Worm (Caenorhabditis elegans) whole organism, L1 larva: ENCODE results near the gene crn-3.

Experiments used
- C16A3.4 ChIP-seq: fragments of 150-350 bp; optimal IDR thresholded peaks from 2 replicates; lab custom pipeline; 2014; ENCODE audit warnings: missing biosample characterization, missing genetic modification characterization
- ama-1 ChIP-seq: fragments of 150-350 bp; optimal IDR thresholded peaks from 2 replicates; lab custom pipeline; 2014
- blmp-1 ChIP-seq: fragments of 150-350 bp; optimal IDR thresholded peaks from 2 replicates; lab custom pipeline; 2014; ENCODE audit warnings: missing biosample characterization, missing genetic modification characterization
- ceh-82 ChIP-seq, 3 experiments: fragments of 150-350 bp in 1 of 3; sonication (generic microtip) in 2 of 3; optimal IDR thresholded peaks; 2 replicates each; lab custom pipeline; 2014 to 2017; ENCODE audit warnings: missing biosample characterization in 3 of 3, missing genetic modification characterization in 3 of 3
- efl-1 ChIP-seq, 4 experiments: fragments of 150-350 bp; optimal IDR thresholded peaks in 3 of 4; peaks in 1 of 4; 1 replicate in 1 of 4; 2 replicates in 3 of 4; lab custom pipeline; 2014; ENCODE audit warnings: missing biosample characterization in 2 of 4, missing genetic modification characterization in 2 of 4, missing genetic modification reagents in 2 of 4
- efl-3 ChIP-seq: fragments of 200-800 bp; sonication (Bioruptor generic); optimal IDR thresholded peaks from 2 replicates; lab custom pipeline; 2018; ENCODE audit warnings: mild to moderate bottlenecking, missing genetic modification characterization, missing compliant biosample characterization
- egl-27 ChIP-seq, 2 experiments: fragments of 150-350 bp in 1 of 2; sonication (generic microtip); optimal IDR thresholded peaks; 3 replicates each; lab custom pipeline; 2017 to 2018; ENCODE audit warnings: missing biosample characterization in 2 of 2, missing genetic modification characterization in 2 of 2, missing genetic modification reagents in 2 of 2
- elt-2 ChIP-seq: sonication (generic microtip); optimal IDR thresholded peaks from 2 replicates; lab custom pipeline; 2016; ENCODE audit warnings: missing genetic modification characterization, mild to moderate bottlenecking, inconsistent platforms, missing compliant biosample characterization, missing genetic modification reagents
- fkh-4 ChIP-seq: sonication (generic microtip); optimal IDR thresholded peaks from 2 replicates; lab custom pipeline; 2016; ENCODE audit warnings: missing compliant biosample characterization, missing genetic modification characterization, borderline replicate concordance
- fos-1 ChIP-seq: fragments of 150-350 bp; optimal IDR thresholded peaks from 2 replicates; lab custom pipeline; 2014; ENCODE audit warnings: missing biosample characterization, missing genetic modification characterization
- hlh-17 ChIP-seq: fragments of 200-800 bp; sonication (Bioruptor generic); optimal IDR thresholded peaks from 2 replicates; lab custom pipeline; 2018; ENCODE audit warnings: missing genetic modification characterization, mild to moderate bottlenecking, missing compliant biosample characterization, moderate library complexity, borderline replicate concordance
- isw-1 ChIP-seq: fragments of 200-800 bp; sonication (Bioruptor generic); IDR thresholded peaks from 2 replicates; pipeline ENCODE4 v1.3.6; 2022; ENCODE audit warnings: missing genetic modification characterization, missing compliant biosample characterization
- jun-1 ChIP-seq: fragments of 150-350 bp; optimal IDR thresholded peaks from 2 replicates; lab custom pipeline; 2014; ENCODE audit warnings: missing biosample characterization, missing genetic modification reagents, missing genetic modification characterization
- lin-13 ChIP-seq: fragments of 150-350 bp; optimal IDR thresholded peaks from 2 replicates; lab custom pipeline; 2014; ENCODE audit warnings: missing biosample characterization, missing genetic modification reagents, missing genetic modification characterization
- lin-14 ChIP-seq: fragments of 200-800 bp; sonication (Bioruptor generic); optimal IDR thresholded peaks from 2 replicates; lab custom pipeline; 2018; ENCODE audit warnings: mild to moderate bottlenecking, missing genetic modification characterization, moderate library complexity, missing compliant biosample characterization
- lin-15B ChIP-seq: fragments of 150-350 bp; sonication (generic microtip); optimal IDR thresholded peaks from 3 replicates; lab custom pipeline; 2014; ENCODE audit warnings: missing biosample characterization, missing genetic modification characterization
- lin-35 ChIP-seq, 2 experiments: fragments of 150-350 bp; optimal IDR thresholded peaks; 2 replicates each; lab custom pipeline; 2014; ENCODE audit warnings: missing biosample characterization in 2 of 2, missing genetic modification characterization in 2 of 2, missing genetic modification reagents in 2 of 2
- lsy-2 ChIP-seq, 2 experiments: fragments of 150-350 bp; optimal IDR thresholded peaks; 2 replicates each; lab custom pipeline; 2014; ENCODE audit warnings: missing biosample characterization in 2 of 2, missing genetic modification characterization in 2 of 2
- mef-2 ChIP-seq: fragments of 150-350 bp; optimal IDR thresholded peaks from 2 replicates; lab custom pipeline; 2014; ENCODE audit warnings: missing biosample characterization, missing genetic modification characterization
- mep-1 ChIP-seq: fragments of 150-350 bp; optimal IDR thresholded peaks from 2 replicates; lab custom pipeline; 2014; ENCODE audit warnings: missing biosample characterization, missing genetic modification characterization
- nhr-11 ChIP-seq: fragments of 150-350 bp; optimal IDR thresholded peaks from 2 replicates; lab custom pipeline; 2014; ENCODE audit warnings: missing biosample characterization, missing genetic modification characterization
- nhr-47 ChIP-seq: sonication (generic microtip); optimal IDR thresholded peaks from 2 replicates; lab custom pipeline; 2016; ENCODE audit warnings: mild to moderate bottlenecking, missing genetic modification characterization, moderate library complexity, missing compliant biosample characterization
- nhr-71 ChIP-seq: sonication (generic microtip); optimal IDR thresholded peaks from 2 replicates; lab custom pipeline; 2016; ENCODE audit warnings: mild to moderate bottlenecking, missing genetic modification characterization, moderate library complexity, missing compliant biosample characterization
- nhr-84 ChIP-seq: sonication (generic microtip); optimal IDR thresholded peaks from 2 replicates; lab custom pipeline; 2017; ENCODE audit warnings: missing biosample characterization, missing genetic modification characterization
- nhr-85 ChIP-seq: sonication (generic microtip); peaks from one replicate; lab custom pipeline; 2016; ENCODE audit warnings: missing genetic modification characterization, inconsistent platforms, missing compliant biosample characterization
- nhr-90 ChIP-seq: sonication (generic microtip); optimal IDR thresholded peaks from 2 replicates; lab custom pipeline; 2016; ENCODE audit warnings: mild to moderate bottlenecking, missing genetic modification characterization, missing compliant biosample characterization; ENCODE audit not compliant: poor library complexity
- pqm-1 ChIP-seq: sonication (generic microtip); optimal IDR thresholded peaks from 3 replicates; lab custom pipeline; 2017; ENCODE audit warnings: missing biosample characterization, missing genetic modification characterization
- rnt-1 ChIP-seq: sonication (generic microtip); optimal IDR thresholded peaks from 2 replicates; lab custom pipeline; 2016; ENCODE audit warnings: mild to moderate bottlenecking, missing genetic modification characterization, moderate library complexity, missing compliant biosample characterization
- skn-1 ChIP-seq: fragments of 150-350 bp; optimal IDR thresholded peaks from 2 replicates; lab custom pipeline; 2014; ENCODE audit warnings: missing biosample characterization, missing genetic modification characterization
- snpc-4 ChIP-seq: fragments of 150-350 bp; optimal IDR thresholded peaks from 2 replicates; lab custom pipeline; 2014; ENCODE audit warnings: missing biosample characterization, missing genetic modification characterization
- snu-23 ChIP-seq: sonication (generic microtip); optimal IDR thresholded peaks from 2 replicates; lab custom pipeline; 2016; ENCODE audit warnings: missing genetic modification characterization, missing compliant biosample characterization
- swsn-7 ChIP-seq: sonication (generic microtip); optimal IDR thresholded peaks from 2 replicates; lab custom pipeline; 2016; ENCODE audit warnings: missing genetic modification characterization, missing compliant biosample characterization
- tbx-2 ChIP-seq: sonication (generic microtip); optimal IDR thresholded peaks from 2 replicates; lab custom pipeline; 2016; ENCODE audit warnings: missing genetic modification characterization, missing compliant biosample characterization
- unc-130 ChIP-seq: fragments of 150-350 bp; optimal IDR thresholded peaks from 2 replicates; lab custom pipeline; 2017; ENCODE audit warnings: missing biosample characterization, missing genetic modification characterization, inconsistent platforms
- unc-30 ChIP-seq: sonication (generic microtip); optimal IDR thresholded peaks from 2 replicates; lab custom pipeline; 2017; ENCODE audit warnings: missing biosample characterization, missing genetic modification characterization
- unc-62 ChIP-seq: fragments of 150-350 bp; optimal IDR thresholded peaks from 2 replicates; lab custom pipeline; 2014; ENCODE audit warnings: missing biosample characterization, missing genetic modification reagents, missing genetic modification characterization
- unc-86 ChIP-seq: sonication (generic microtip); optimal IDR thresholded peaks from 2 replicates; lab custom pipeline; 2016; ENCODE audit warnings: missing genetic modification characterization, missing compliant biosample characterization
- vab-15 ChIP-seq: sonication (generic microtip); optimal IDR thresholded peaks from 2 replicates; lab custom pipeline; 2017; ENCODE audit warnings: missing genotype, mild to moderate bottlenecking, missing genetic modification characterization, missing compliant biosample characterization
- xbp-1 ChIP-seq: sonication (generic microtip); optimal IDR thresholded peaks from 2 replicates; lab custom pipeline; 2016; ENCODE audit warnings: missing genetic modification characterization, missing compliant biosample characterization
- zip-4 ChIP-seq: fragments of 200-800 bp; sonication (Bioruptor generic); optimal IDR thresholded peaks from 2 replicates; lab custom pipeline; 2018; ENCODE audit warnings: mild to moderate bottlenecking, missing genetic modification characterization, moderate library complexity, missing compliant biosample characterization
- ztf-11 ChIP-seq, 2 experiments: sonication (generic microtip); optimal IDR thresholded peaks; 2 replicates each; lab custom pipeline; 2016 to 2017; ENCODE audit warnings: missing genetic modification characterization in 2 of 2, missing biosample characterization in 1 of 2, missing compliant biosample characterization in 1 of 2
- ztf-4 ChIP-seq: fragments of 150-350 bp; optimal IDR thresholded peaks from 2 replicates; lab custom pipeline; 2014; ENCODE audit warnings: missing biosample characterization, missing genetic modification characterization

The crn-3 gene

ce11 chrII:10553377-10554045, 34.3 kb upstream of the crn-3 start:
- no peak for TF ChIP-seq efl-1 (optimal IDR thresholded peaks at IDR 0.05; lab: Kevin White, UChicago)
- peak in 1 of 2 experiments; percentile 33 for TF ChIP-seq efl-1 (GFP tag; optimal IDR thresholded peaks at IDR 0.05 in 1 of 2; lab: Kevin White, UChicago)
- no peak for TF ChIP-seq nhr-90 (tag; lab: Kevin White, UChicago)
- TF ChIP-seq ama-1 (lab: Kevin White, UChicago) = peak; percentile 73
- TF ChIP-seq efl-3 (GFP tag; lab: Kevin White, UChicago) = no peak
- peak; percentile 4 for TF ChIP-seq lin-14 (GFP tag; lab: Kevin White, UChicago)
- TF ChIP-seq lin-35 (GFP tag; optimal IDR thresholded peaks at IDR 0.05; lab: Kevin White, UChicago) = peak in 1 of 2 experiments; percentile 3
- TF ChIP-seq rnt-1 (tag; lab: Kevin White, UChicago) = peak; percentile 28
- TF ChIP-seq C16A3.4 (tag; lab: Kevin White, UChicago) = no peak

- peak; percentile 22 for TF ChIP-seq lin-13 (GFP tag; lab: Kevin White, UChicago)
- peak in 1 of 2 experiments; percentile 79 for TF ChIP-seq ztf-11 (tag; optimal IDR thresholded peaks at IDR 0.05; lab: Kevin White, UChicago)
- peak; percentile 1 for TF ChIP-seq lin-14 (GFP tag; lab: Kevin White, UChicago)
- TF ChIP-seq snu-23 = peak; percentile 39
- TF ChIP-seq fkh-4 = no peak
- no peak for TF ChIP-seq fos-1
- no peak for TF ChIP-seq jun-1
- peak; percentile 11 for TF ChIP-seq nhr-47 (tag; lab: Kevin White, UChicago)
- TF ChIP-seq xbp-1 = no peak
- TF ChIP-seq rnt-1 (tag; lab: Kevin White, UChicago) = peak; percentile 17
- TF ChIP-seq elt-2 (tag; lab: Kevin White, UChicago) = no peak
- peak; percentile 7 for TF ChIP-seq C16A3.4 (tag; lab: Kevin White, UChicago)
- peak; percentile 34 for TF ChIP-seq ama-1 (lab: Kevin White, UChicago)
- TF ChIP-seq nhr-71 (tag; lab: Kevin White, UChicago) = peak; percentile 21
- TF ChIP-seq ceh-82 (tag; optimal IDR thresholded peaks at IDR 0.05; lab: Kevin White, UChicago) = no peak
- TF ChIP-seq nhr-90 (tag; lab: Kevin White, UChicago) = peak; percentile 38
- no peak for TF ChIP-seq unc-86 (tag; lab: Kevin White, UChicago)
- TF ChIP-seq swsn-7 = peak; percentile 9
- TF ChIP-seq mep-1 (tag; lab: Kevin White, UChicago) = peak; percentile 59
- TF ChIP-seq unc-130 = no peak
- peak; percentile 88 for TF ChIP-seq nhr-85
- TF ChIP-seq snpc-4 (tag; lab: Kevin White, UChicago) = no peak
- TF ChIP-seq efl-1 (optimal IDR thresholded peaks at IDR 0.05; lab: Kevin White, UChicago) = no peak
- TF ChIP-seq efl-1 (GFP tag; optimal IDR thresholded peaks at IDR 0.05 in 1 of 2; lab: Kevin White, UChicago) = peak in 1 of 2 experiments; percentile 2
- TF ChIP-seq, all 84 proteins: peak for 14
These were observed 33.8 kb upstream of the crn-3 start for ce11 chrII:10554046-10554399.

ce11 chrII:10554972-10555371, 32.9 kb upstream of the crn-3 start, which contains the start of gene mnk-1:
mnk-1 (minus strand) TSS chrII:10555044.
- TF ChIP-seq egl-27 (tag; optimal IDR thresholded peaks at IDR 0.05; lab: Kevin White, UChicago) (no peak), ztf-11 (tag; optimal IDR thresholded peaks at IDR 0.05; lab: Kevin White, UChicago) (peak in 1 of 2 experiments; percentile 39), mef-2 (tag; lab: Kevin White, UChicago) (no peak)

DNA sequence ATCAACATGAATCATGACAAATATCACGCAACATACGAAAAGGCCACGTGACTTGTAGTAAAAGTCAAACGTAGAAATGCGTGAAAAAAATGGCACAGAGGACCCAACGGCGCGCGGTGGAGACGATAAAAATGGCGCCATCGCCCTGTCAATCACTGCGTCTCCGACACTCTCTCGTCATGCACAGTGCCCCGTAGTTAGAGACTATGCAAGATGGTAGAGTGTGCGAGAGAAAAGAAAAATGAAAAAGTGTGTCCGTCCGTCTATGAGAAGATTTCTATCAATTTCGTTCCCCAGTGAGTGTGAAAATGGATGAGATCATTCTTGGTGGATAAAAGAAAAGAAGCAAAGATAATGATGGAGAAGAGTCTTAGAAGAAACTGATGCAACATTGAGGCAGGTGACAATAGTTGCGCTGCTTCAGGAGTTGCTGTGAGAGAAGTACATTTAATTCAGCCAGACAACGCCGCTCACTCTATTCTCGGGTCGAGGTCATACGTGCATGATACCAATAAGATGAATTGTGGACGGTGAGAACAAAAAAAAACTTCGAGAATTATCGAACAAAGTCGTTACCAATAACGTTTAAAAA, 32.3 kb upstream of the crn-3 start:
- TF ChIP-seq ceh-82 (tag; optimal IDR thresholded peaks at IDR 0.05; lab: Kevin White, UChicago) (peak in 1 of 3 experiments; percentile 17), snpc-4 (tag; lab: Kevin White, UChicago) (peak; percentile 25), nhr-84 (tag; lab: Kevin White, UChicago) (no peak), pqm-1 (tag; lab: Kevin White, UChicago) (no peak), isw-1 (no peak), zip-4 (no peak), snu-23 (peak; percentile 80), ztf-11 (tag; optimal IDR thresholded peaks at IDR 0.05; lab: Kevin White, UChicago) (peak in 1 of 2 experiments; percentile 2), unc-30 (no peak), fkh-4 (peak; percentile 47), lin-35 (GFP tag; optimal IDR thresholded peaks at IDR 0.05; lab: Kevin White, UChicago) (peak; percentile 25 to 73), tbx-2 (peak; percentile 59), lsy-2 (tag; optimal IDR thresholded peaks at IDR 0.05; lab: Kevin White, UChicago) (peak; percentile 44 to 68), lin-15B (tag; lab: Kevin White, UChicago) (no peak), mef-2 (tag; lab: Kevin White, UChicago) (no peak), hlh-17 (GFP tag; lab: Kevin White, UChicago) (no peak), xbp-1 (peak; percentile 55), blmp-1 (tag; lab: Kevin White, UChicago) (peak; percentile 85), vab-15 (no peak), C16A3.4 (tag; lab: Kevin White, UChicago) (peak; percentile 10), unc-130 (peak; percentile 65), skn-1 (tag; lab: Kevin White, UChicago) (peak; percentile 57), unc-62 (no peak), nhr-11 (tag; lab: Kevin White, UChicago) (peak; percentile 45), ztf-4 (peak; percentile 73)
